Fruit fly (Drosophila melanogaster) whole organism, embryonic: Measurements from ENCODE around the gene djl.

Experiments
- BEAF-32 ChIP-seq: fragments of 200-800 bp; sonication (Bioruptor generic); optimal IDR thresholded peaks from 3 replicates; lab custom pipeline; 2017; ENCODE audit warnings: missing biosample characterization, missing genetic modification characterization, mild to moderate bottlenecking, moderate library complexity, missing genetic modification reagents
- CG10209 ChIP-seq: fragments of 200-800 bp; sonication (Bioruptor generic); optimal IDR thresholded peaks from 3 replicates; lab custom pipeline; 2017; ENCODE audit warnings: missing biosample characterization, mild to moderate bottlenecking, missing genetic modification characterization, missing genetic modification reagents
- CG12391 ChIP-seq: fragments of 200-800 bp; sonication (Bioruptor generic); optimal IDR thresholded peaks from 3 replicates; lab custom pipeline; 2018; ENCODE audit warnings: missing biosample characterization, mild to moderate bottlenecking, missing genetic modification characterization, moderate library complexity
- CG12769 ChIP-seq: fragments of 200-800 bp; sonication (Bioruptor generic); optimal IDR thresholded peaks from 2 replicates; lab custom pipeline; 2019; ENCODE audit warnings: missing biosample characterization, mild to moderate bottlenecking, missing genetic modification characterization, moderate library complexity
- CG13296 ChIP-seq: fragments of 200-800 bp; sonication (Bioruptor generic); optimal IDR thresholded peaks from 3 replicates; lab custom pipeline; 2018; ENCODE audit warnings: missing biosample characterization, mild to moderate bottlenecking, missing genetic modification characterization
- CG13624 ChIP-seq: fragments of 200-800 bp; sonication (Bioruptor generic); optimal IDR thresholded peaks from 2 replicates; lab custom pipeline; 2016; ENCODE audit warnings: missing biosample characterization, missing genetic modification characterization
- CG14860 ChIP-seq: fragments of 200-800 bp; sonication (Bioruptor generic); IDR thresholded peaks from 3 replicates; pipeline ENCODE4 v1.3.6; 2022; ENCODE audit warnings: missing biosample characterization, missing genetic modification characterization; ENCODE audit not compliant: partially characterized antibody
- CG15011 ChIP-seq: fragments of 200-800 bp; sonication (Bioruptor generic); optimal IDR thresholded peaks from 3 replicates; lab custom pipeline; 2018; ENCODE audit warnings: missing biosample characterization, mild to moderate bottlenecking, missing genetic modification characterization
- CG15479 ChIP-seq: fragments of 200-800 bp; sonication (Bioruptor generic); optimal IDR thresholded peaks from 3 replicates; lab custom pipeline; 2019; ENCODE audit warnings: missing biosample characterization, mild to moderate bottlenecking, missing genetic modification characterization, moderate library complexity
- CG1603 ChIP-seq: fragments of 200-800 bp; sonication (Bioruptor generic); optimal IDR thresholded peaks from 2 replicates; lab custom pipeline; 2019; ENCODE audit warnings: missing biosample characterization, mild to moderate bottlenecking, missing genetic modification characterization, moderate library complexity
- CG17359 ChIP-seq: fragments of 200-800 bp; sonication (Bioruptor generic); optimal IDR thresholded peaks from 3 replicates; lab custom pipeline; 2018; ENCODE audit warnings: missing biosample characterization, mild to moderate bottlenecking, missing genetic modification characterization, moderate library complexity
- CG17912 ChIP-seq: fragments of 200-800 bp; sonication (Bioruptor generic); optimal IDR thresholded peaks from 2 replicates; lab custom pipeline; 2018; ENCODE audit warnings: missing biosample characterization, mild to moderate bottlenecking, missing genetic modification characterization
- CG2202 ChIP-seq: fragments of 200-800 bp; sonication (Bioruptor generic); optimal IDR thresholded peaks from 2 replicates; lab custom pipeline; 2018; ENCODE audit warnings: missing biosample characterization, mild to moderate bottlenecking, missing genetic modification characterization
- CG33557 ChIP-seq: fragments of 200-800 bp; sonication (Bioruptor generic); optimal IDR thresholded peaks from 2 replicates; lab custom pipeline; 2019; ENCODE audit warnings: missing biosample characterization, mild to moderate bottlenecking, missing genetic modification characterization, moderate library complexity
- CG3847 ChIP-seq: fragments of 200-800 bp; sonication (Bioruptor generic); IDR thresholded peaks from 2 replicates; pipeline ENCODE4 v1.3.6; 2022; ENCODE audit warnings: missing biosample characterization, missing genetic modification characterization
- CG4707 ChIP-seq: fragments of 200-800 bp; sonication (Bioruptor generic); optimal IDR thresholded peaks from 2 replicates; lab custom pipeline; 2018; ENCODE audit warnings: missing biosample characterization, mild to moderate bottlenecking, missing genetic modification characterization, moderate library complexity
- CG6175 ChIP-seq: fragments of 200-800 bp; sonication (Bioruptor generic); IDR thresholded peaks from 3 replicates; pipeline ENCODE4 v1.3.6; 2022; ENCODE audit warnings: missing biosample characterization, missing genetic modification characterization
- CG7372 ChIP-seq: fragments of 200-800 bp; sonication (Bioruptor generic); IDR thresholded peaks from 2 replicates; pipeline ENCODE4 v1.3.6; 2022; ENCODE audit warnings: missing biosample characterization, missing genetic modification characterization
- CG7839 ChIP-seq: fragments of 200-800 bp; sonication (Bioruptor generic); optimal IDR thresholded peaks from 3 replicates; lab custom pipeline; 2018; ENCODE audit warnings: missing biosample characterization, mild to moderate bottlenecking, missing genetic modification characterization, moderate library complexity
- CG8765 ChIP-seq: fragments of 200-800 bp; sonication (Bioruptor generic); IDR thresholded peaks from 2 replicates; pipeline ENCODE4 v1.3.6; 2022; ENCODE audit warnings: missing biosample characterization, missing genetic modification characterization
- CrebB ChIP-seq: fragments of 200-800 bp; sonication (Bioruptor generic); optimal IDR thresholded peaks from 3 replicates; lab custom pipeline; 2018; ENCODE audit warnings: missing biosample characterization, mild to moderate bottlenecking, missing genetic modification characterization
- Dad ChIP-seq: fragments of 200-800 bp; sonication (Bioruptor generic); optimal IDR thresholded peaks from 3 replicates; lab custom pipeline; 2016; ENCODE audit warnings: missing biosample characterization, missing genetic modification characterization
- Dip2 ChIP-seq: fragments of 200-800 bp; sonication (Bioruptor generic); IDR thresholded peaks from 2 replicates; pipeline ENCODE4 v1.3.6; 2022; ENCODE audit warnings: missing biosample characterization, missing genetic modification characterization
- Dll ChIP-seq: fragments of 200-800 bp; sonication (Bioruptor generic); IDR thresholded peaks from 4 replicates; pipeline ENCODE4 v1.3.6; 2022; ENCODE audit warnings: missing biosample characterization, missing genetic modification characterization; ENCODE audit not compliant: partially characterized antibody
- H15 ChIP-seq: fragments of 200-800 bp; sonication (Bioruptor generic); IDR thresholded peaks from 3 replicates; pipeline ENCODE4 v1.3.6; 2022; ENCODE audit warnings: missing biosample characterization, missing genetic modification characterization
- HLH54F ChIP-seq: fragments of 200-800 bp; sonication (Bioruptor generic); optimal IDR thresholded peaks from 3 replicates; lab custom pipeline; 2016; ENCODE audit warnings: missing biosample characterization, missing genetic modification characterization
- Hand ChIP-seq: fragments of 200-800 bp; sonication (Bioruptor generic); optimal IDR thresholded peaks from 2 replicates; lab custom pipeline; 2017; ENCODE audit warnings: mild to moderate bottlenecking, missing biosample characterization, missing genetic modification reagents, missing genetic modification characterization
- Jarid2 ChIP-seq: fragments of 200-800 bp; sonication (Bioruptor generic); optimal IDR thresholded peaks from 3 replicates; lab custom pipeline; 2017; ENCODE audit warnings: mild to moderate bottlenecking, missing biosample characterization, missing genetic modification reagents, missing genetic modification characterization
- Myb ChIP-seq: fragments of 200-800 bp; sonication (Bioruptor generic); optimal IDR thresholded peaks from 2 replicates; lab custom pipeline; 2016; ENCODE audit warnings: missing biosample characterization, missing genetic modification characterization
- Neu2 ChIP-seq: fragments of 200-800 bp; sonication (Bioruptor generic); optimal IDR thresholded peaks from 3 replicates; lab custom pipeline; 2016; ENCODE audit warnings: missing biosample characterization, missing genetic modification characterization, borderline replicate concordance
- Oaz ChIP-seq: fragments of 200-800 bp; sonication (Bioruptor generic); IDR thresholded peaks from 2 replicates; pipeline ENCODE4 v1.3.6; 2022; ENCODE audit warnings: missing biosample characterization, missing genetic modification characterization
- Ptx1 ChIP-seq: fragments of 200-800 bp; sonication (Bioruptor generic); IDR thresholded peaks from 2 replicates; pipeline ENCODE4 v1.3.6; 2022; ENCODE audit warnings: missing biosample characterization, missing genetic modification characterization
- abd-A ChIP-seq: fragments of 200-800 bp; sonication (Bioruptor generic); optimal IDR thresholded peaks from 3 replicates; lab custom pipeline; 2019; ENCODE audit warnings: missing biosample characterization, mild to moderate bottlenecking, missing genetic modification characterization, moderate library complexity
- amos ChIP-seq: fragments of 200-800 bp; sonication (Bioruptor generic); IDR thresholded peaks from 2 replicates; pipeline ENCODE4 v1.3.6; 2022; ENCODE audit warnings: missing biosample characterization, missing genetic modification characterization; ENCODE audit not compliant: partially characterized antibody
- ara ChIP-seq: fragments of 200-800 bp; sonication (Bioruptor generic); IDR thresholded peaks from 2 replicates; pipeline ENCODE4 v1.3.6; 2022; ENCODE audit warnings: missing biosample characterization, missing genetic modification characterization
- bcd ChIP-seq: fragments of 200-800 bp; sonication (Bioruptor generic); optimal IDR thresholded peaks from 2 replicates; lab custom pipeline; 2017; ENCODE audit warnings: missing biosample characterization, mild to moderate bottlenecking, missing genetic modification characterization
- bigmax ChIP-seq: fragments of 200-800 bp; sonication (Bioruptor generic); optimal IDR thresholded peaks from 2 replicates; lab custom pipeline; 2018; ENCODE audit warnings: missing biosample characterization, mild to moderate bottlenecking, missing genetic modification characterization
- chm ChIP-seq: fragments of 200-800 bp; sonication (Bioruptor generic); IDR thresholded peaks from 2 replicates; pipeline ENCODE4 v1.3.6; 2022; ENCODE audit warnings: missing biosample characterization, missing genetic modification characterization
- ems ChIP-seq: fragments of 200-800 bp; sonication (Bioruptor generic); optimal IDR thresholded peaks from 3 replicates; lab custom pipeline; 2016; ENCODE audit warnings: missing biosample characterization, missing genetic modification characterization
- fd96Cb ChIP-seq: fragments of 200-800 bp; sonication (Bioruptor generic); optimal IDR thresholded peaks from 2 replicates; lab custom pipeline; 2018; ENCODE audit warnings: missing biosample characterization, mild to moderate bottlenecking, missing genetic modification characterization, moderate library complexity
- inv ChIP-seq: fragments of 200-800 bp; sonication (Bioruptor generic); IDR thresholded peaks from 2 replicates; pipeline ENCODE4 v1.3.6; 2022; ENCODE audit warnings: missing biosample characterization, missing genetic modification characterization; ENCODE audit not compliant: partially characterized antibody
- jumu ChIP-seq: fragments of 200-800 bp; sonication (Bioruptor generic); optimal IDR thresholded peaks from 3 replicates; lab custom pipeline; 2016; ENCODE audit warnings: missing biosample characterization, missing genetic modification characterization
- lov ChIP-seq, 2 experiments: fragments of 200-800 bp in 1 of 2; fragments of >200 bp in 1 of 2; sonication (Bioruptor generic) in 1 of 2; IDR thresholded peaks in 1 of 2; optimal IDR thresholded peaks in 1 of 2; 2 replicates in 1 of 2; 3 replicates in 1 of 2; pipeline versions ENCODE4 v1.3.6 to Lab custom; 2017 to 2022; ENCODE audit warnings: missing biosample characterization in 1 of 2, missing genetic modification characterization in 1 of 2
- luna ChIP-seq: fragments of 200-800 bp; sonication (Bioruptor generic); optimal IDR thresholded peaks from 2 replicates; lab custom pipeline; 2016; ENCODE audit warnings: missing biosample characterization, missing genetic modification characterization
- maf-S ChIP-seq: fragments of 200-800 bp; sonication (Bioruptor generic); optimal IDR thresholded peaks from 2 replicates; lab custom pipeline; 2016; ENCODE audit warnings: missing biosample characterization, missing genetic modification characterization
- schlank ChIP-seq: fragments of 200-800 bp; sonication (Bioruptor generic); optimal IDR thresholded peaks from 2 replicates; lab custom pipeline; 2018; ENCODE audit warnings: missing biosample characterization, mild to moderate bottlenecking, missing genetic modification characterization
- stwl ChIP-seq: fragments of 200-800 bp; sonication (Bioruptor generic); optimal IDR thresholded peaks from 3 replicates; lab custom pipeline; 2018; ENCODE audit warnings: missing biosample characterization, mild to moderate bottlenecking, missing genetic modification characterization, moderate library complexity
- trem ChIP-seq: fragments of 200-800 bp; optimal IDR thresholded peaks from 3 replicates; lab custom pipeline; 2019; ENCODE audit warnings: missing biosample characterization, mild to moderate bottlenecking, missing genetic modification characterization, moderate library complexity
- tup ChIP-seq: fragments of 200-800 bp; sonication (Bioruptor generic); optimal IDR thresholded peaks from 2 replicates; lab custom pipeline; 2016; ENCODE audit warnings: missing biosample characterization, mild to moderate bottlenecking, missing genetic modification characterization, moderate library complexity

The djl gene

dm6 chr3R:7067092-7067491 is 6.5 kb downstream of the djl start, which contains the start of the genes CG1105 and CG1965 (continued):
- TF ChIP-seq tup (GFP tag; lab: Kevin White, UChicago) (peak; percentile 86), CG13624 (peak; percentile 94), CG14860 (GFP tag; lab: Robert Waterston, UW) (peak; percentile 99), CG6175 (GFP tag; lab: Robert Waterston, UW) (peak; percentile 87), Neu2 (peak; percentile 76), CG4707 (GFP tag; lab: Kevin White, UChicago) (peak; percentile 47), bigmax (GFP tag; lab: Kevin White, UChicago) (no peak), CG13296 (peak; percentile 69), CG10209 (peak; percentile 90), Ptx1 (GFP tag; lab: Robert Waterston, UW) (peak; percentile 97), CG33557 (GFP tag; lab: Kevin White, UChicago) (peak; percentile 86), CG2202 (tag; lab: Kevin White, UChicago) (peak; percentile 83), ara (GFP tag; lab: Robert Waterston, UW) (peak; percentile 90), CG12769 (tag; lab: Kevin White, UChicago) (peak; percentile 91), maf-S (GFP tag; lab: Kevin White, UChicago) (peak; percentile 92), BEAF-32 (GFP tag; lab: Kevin White, UChicago) (peak; percentile 100), CG12391 (tag; lab: Kevin White, UChicago) (peak; percentile 97), abd-A (tag; lab: Kevin White, UChicago) (no peak), ems (peak; percentile 94), CG3847 (peak; percentile 95), CG17359 (tag; lab: Kevin White, UChicago) (peak; percentile 91), CG8765 (GFP tag; lab: Robert Waterston, UW) (peak; percentile 96), luna (GFP tag; lab: Kevin White, UChicago) (peak; percentile 81), CG1603 (tag; lab: Kevin White, UChicago) (peak; percentile 93), Hand (GFP tag; lab: Kevin White, UChicago) (peak; percentile 23), Myb (peak; percentile 83), Jarid2 (peak; percentile 72), CG7839 (tag; lab: Kevin White, UChicago) (peak; percentile 91), fd96Cb (peak; percentile 92), jumu (peak; percentile 95), CrebB (peak; percentile 86), CG7372 (GFP tag; lab: Robert Waterston, UW) (peak; percentile 94), trem (tag; lab: Kevin White, UChicago) (peak; percentile 95), CG17912 (GFP tag; lab: Kevin White, UChicago) (peak; percentile 78), Oaz (GFP tag; lab: Robert Waterston, UW) (peak; percentile 91), Dip2 (GFP tag; lab: Robert Waterston, UW) (peak; percentile 37; the same call in 1 of the 2 replicates), Dad (GFP tag; lab: Kevin White, UChicago) (peak; percentile 92), amos (GFP tag; lab: Robert Waterston, UW) (peak; percentile 97), stwl (tag; lab: Kevin White, UChicago) (peak; percentile 82), bcd (GFP tag; lab: Kevin White, UChicago) (peak; percentile 93), HLH54F (peak; percentile 97), inv (peak; percentile 99), Dll (GFP tag; lab: Robert Waterston, UW) (peak; percentile 100), schlank (peak; percentile 53), CG15479 (no peak), H15 (GFP tag; lab: Robert Waterston, UW) (peak; percentile 94), lov (optimal IDR thresholded peaks at IDR 0.05; lab: Kevin White, UChicago) (no peak), lov (GFP tag; IDR thresholded peaks at IDR 0.05; lab: Robert Waterston, UW) (peak; percentile 71; the same call in 1 of the 3 replicates), CG15011 (GFP tag; lab: Kevin White, UChicago) (peak; percentile 70), chm (GFP tag; lab: Robert Waterston, UW) (peak; percentile 94)
